Worm (Caenorhabditis elegans) whole organism, mixed stage, embryonic: ENCODE measurements around the gene C01G10.15.

ENCODE experiments used
- elt-3 ChIP-seq: fragments of 150-350 bp; optimal IDR thresholded peaks from 2 replicates; lab custom pipeline; 2014; ENCODE audit warnings: missing biosample characterization, missing genetic modification characterization
- lin-32 ChIP-seq: fragments of 200-800 bp; sonication (Bioruptor generic); optimal IDR thresholded peaks from 2 replicates; lab custom pipeline; 2018; ENCODE audit warnings: mild to moderate bottlenecking, missing genetic modification characterization, missing compliant biosample characterization
- nhr-12 ChIP-seq: fragments of 150-350 bp; optimal IDR thresholded peaks from 2 replicates; lab custom pipeline; 2014; ENCODE audit warnings: missing biosample characterization, missing genetic modification characterization
- pha-4 ChIP-seq: fragments of 150-350 bp; optimal IDR thresholded peaks from 2 replicates; lab custom pipeline; 2018; ENCODE audit warnings: missing biosample characterization, missing genetic modification reagents, missing genetic modification characterization

ce11 chrV:15083659-15084058 lies 3.4 kb downstream of the C01G10.15 start:
- TF ChIP-seq elt-3 (tag; lab: Kevin White, UChicago) (no peak), pha-4 (no peak), lin-32 (GFP tag; lab: Kevin White, UChicago) (no peak), nhr-12 (tag; lab: Kevin White, UChicago) (no peak)
